Fruit fly (Drosophila melanogaster): ENCODE results near the gene beta-Spec.

beta-Spec gene

DNA sequence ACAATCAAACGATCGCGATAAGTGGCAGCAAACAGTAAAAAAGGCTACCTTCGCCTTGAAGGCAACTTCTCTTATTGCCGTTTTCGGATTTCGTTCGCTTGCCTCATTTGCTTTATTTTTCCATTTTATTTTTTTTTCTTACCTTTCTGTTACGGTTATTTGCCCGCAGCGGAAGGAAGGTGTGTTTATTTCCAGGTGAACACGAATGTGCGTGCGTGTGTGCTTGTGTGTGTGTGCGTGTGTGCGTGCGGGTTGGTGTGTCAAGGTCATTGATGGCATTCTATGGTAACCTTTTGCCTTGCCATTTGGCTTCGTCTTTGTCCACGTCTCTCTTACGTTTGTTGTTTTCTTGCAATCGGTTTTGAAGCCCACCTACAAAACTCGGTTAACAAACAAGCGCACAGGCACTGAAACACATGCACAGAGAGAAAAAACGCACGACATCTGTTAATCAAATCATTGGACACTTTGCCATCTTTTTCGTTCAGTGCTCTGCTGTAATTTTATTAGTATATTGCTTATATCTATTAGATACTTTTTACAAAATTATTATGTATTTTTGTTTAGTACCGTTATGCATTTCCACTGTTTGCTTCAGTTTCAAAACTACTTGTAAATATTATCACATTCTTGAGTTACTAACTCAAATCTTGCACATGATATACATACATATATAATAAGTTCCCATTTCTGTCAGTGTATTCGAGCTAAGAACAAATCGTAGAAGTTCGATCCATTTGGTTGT lies 56.0 kb downstream of the beta-Spec start (continued):
- no peak for TF ChIP-seq CG9609 (GFP tag; optimal IDR thresholded peaks at IDR 0.05)
- TF ChIP-seq Ets97D (GFP tag; optimal IDR thresholded peaks at IDR 0.05) = no peak
- TF ChIP-seq da (GFP tag; optimal IDR thresholded peaks at IDR 0.05) = no peak
- TF ChIP-seq dan (GFP tag; IDR thresholded peaks at IDR 0.05) = no peak
- TF ChIP-seq vvl (GFP tag; IDR thresholded peaks at IDR 0.05) = peak; percentile 28; the same call in 1 of the 2 replicates
- peak; percentile 16; the same call in 1 of the 2 replicates for TF ChIP-seq CG9932 (GFP tag; IDR thresholded peaks at IDR 0.05)
- TF ChIP-seq CG2678 (tag; optimal IDR thresholded peaks at IDR 0.05) = peak; percentile 83
- peak; percentile 50 for TF ChIP-seq CG18619 (GFP tag; optimal IDR thresholded peaks at IDR 0.05)

DNA sequence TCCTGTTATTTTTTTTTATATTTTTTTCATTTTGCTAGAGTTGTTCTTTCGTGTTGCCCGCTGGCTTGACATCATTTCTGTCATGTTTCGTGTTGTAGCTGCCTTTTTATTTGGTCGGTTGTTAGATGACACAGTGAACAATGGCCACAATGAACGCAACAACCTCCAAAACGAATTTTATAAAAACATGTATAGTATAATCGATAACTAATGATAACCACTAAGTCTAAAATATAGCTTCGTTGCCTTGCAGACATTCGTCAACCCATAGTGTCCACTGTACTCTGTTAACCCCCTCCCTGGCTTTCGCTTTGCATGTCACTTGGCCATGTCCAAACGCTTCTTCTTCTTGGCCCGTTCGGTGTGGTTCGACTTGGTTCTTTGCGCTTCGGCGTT lies 56.6 kb downstream of the beta-Spec start:
- TF ChIP-seq seq (GFP tag; IDR thresholded peaks at IDR 0.05) = peak; percentile 70
- TF ChIP-seq BEAF-32 (GFP tag; optimal IDR thresholded peaks at IDR 0.05) = no peak
- TF ChIP-seq croc (GFP tag; conservative IDR thresholded peaks at IDR 0.05) = peak; percentile 79
- peak; percentile 50 for TF ChIP-seq caup (GFP tag; optimal IDR thresholded peaks at IDR 0.05; ENCODE audit: severe bottlenecking)
- peak; percentile 82 for TF ChIP-seq ttk (GFP tag; IDR thresholded peaks at IDR 0.05)
- peak; percentile 58 for TF ChIP-seq cwo (GFP tag; optimal IDR thresholded peaks at IDR 0.05)
- TF ChIP-seq gfzf (GFP tag; optimal IDR thresholded peaks at IDR 0.05) = no peak
- peak; percentile 70; the same call in 1 of the 2 replicates for TF ChIP-seq CG16779 (GFP tag; IDR thresholded peaks at IDR 0.05)
- TF ChIP-seq E2f2 (GFP tag; IDR thresholded peaks at IDR 0.05) = peak; percentile 51; the same call in 1 of the 2 replicates
- TF ChIP-seq sima (GFP tag; optimal IDR thresholded peaks at IDR 0.05) = peak; percentile 31
- TF ChIP-seq CG10959 (GFP tag; IDR thresholded peaks at IDR 0.05) = peak; percentile 76
- peak; percentile 26 for TF ChIP-seq bcd (GFP tag; optimal IDR thresholded peaks at IDR 0.05)
- TF ChIP-seq CG6813 (GFP tag; optimal IDR thresholded peaks at IDR 0.05) = peak; percentile 42
- no peak for TF ChIP-seq CG1832 (GFP tag; optimal IDR thresholded peaks at IDR 0.05)
- peak; percentile 69 for TF ChIP-seq CG14050 (GFP tag; IDR thresholded peaks at IDR 0.05)
- TF ChIP-seq salm (tag; optimal IDR thresholded peaks at IDR 0.05) = peak; percentile 15
- peak; percentile 65 for TF ChIP-seq Hsf (GFP tag; optimal IDR thresholded peaks at IDR 0.05)
- peak; percentile 75 for TF ChIP-seq CG4730 (GFP tag; IDR thresholded peaks at IDR 0.05)
- peak; percentile 61 for TF ChIP-seq CG11696 (GFP tag; IDR thresholded peaks at IDR 0.05)
- peak; percentile 68 for TF ChIP-seq Fer3 (tag; optimal IDR thresholded peaks at IDR 0.05)
- peak; percentile 84 for TF ChIP-seq kni (GFP tag; optimal IDR thresholded peaks at IDR 0.05)
- peak; percentile 85 for TF ChIP-seq sob (GFP tag; IDR thresholded peaks at IDR 0.05)
- no peak for TF ChIP-seq hth (optimal IDR thresholded peaks at IDR 0.05)
- TF ChIP-seq Med (GFP tag) = peak; percentile 97
- TF ChIP-seq CG2202 (tag; optimal IDR thresholded peaks at IDR 0.05) = no peak
- peak; percentile 87 for TF ChIP-seq chm (GFP tag; IDR thresholded peaks at IDR 0.05)
- TF ChIP-seq org-1 (GFP tag; optimal IDR thresholded peaks at IDR 0.05) = peak; percentile 8
- TF ChIP-seq CG14667 (GFP tag; IDR thresholded peaks at IDR 0.05) = peak; percentile 79; the same call in 1 of the 2 replicates
- TF ChIP-seq br (optimal IDR thresholded peaks at IDR 0.05) = no peak
- TF ChIP-seq klu (GFP tag; IDR thresholded peaks at IDR 0.05) = peak; percentile 57
- TF ChIP-seq ems (GFP tag; optimal IDR thresholded peaks at IDR 0.05) = peak; percentile 63
- TF ChIP-seq CTCF (GFP tag; optimal IDR thresholded peaks at IDR 0.05) = no peak
- peak; percentile 87 for TF ChIP-seq Antp (GFP tag; optimal IDR thresholded peaks at IDR 0.05)
- no peak for TF ChIP-seq lbe (GFP tag; optimal IDR thresholded peaks at IDR 0.05)
- peak; percentile 65 for TF ChIP-seq zfh2 (GFP tag; optimal IDR thresholded peaks at IDR 0.05)
- no peak for TF ChIP-seq pita (GFP tag; optimal IDR thresholded peaks at IDR 0.05)
- peak; percentile 56; the same call in 1 of the 2 replicates for TF ChIP-seq CG5953 (GFP tag; IDR thresholded peaks at IDR 0.05)
- peak; percentile 52 for TF ChIP-seq NK7.1 (GFP tag; optimal IDR thresholded peaks at IDR 0.05)
- TF ChIP-seq sr (GFP tag; IDR thresholded peaks at IDR 0.05) = peak; percentile 52; the same call in 1 of the 3 replicates
- no peak for TF ChIP-seq pros (GFP tag; optimal IDR thresholded peaks at IDR 0.05)
- peak; percentile 67; the same call in 2 of the 3 replicates for TF ChIP-seq Dbx (GFP tag; IDR thresholded peaks at IDR 0.05)
